Fruit fly (Drosophila melanogaster) whole organism, wandering third instar larva: ENCODE results near the gene CG34462.

Experiments
- Abd-B ChIP-seq: fragments of >200 bp; optimal IDR thresholded peaks from 2 replicates; lab custom pipeline; 2017; ENCODE audit warnings: missing biosample characterization, missing genetic modification characterization
- CG32264 ChIP-seq: fragments of 200-800 bp; sonication (Bioruptor generic); optimal IDR thresholded peaks from 2 replicates; lab custom pipeline; 2016; ENCODE audit warnings: missing biosample characterization, missing genetic modification characterization
- CG9705 ChIP-seq: fragments of 200-800 bp; sonication (Bioruptor generic); optimal IDR thresholded peaks from 2 replicates; lab custom pipeline; 2018; ENCODE audit warnings: missing biosample characterization, mild to moderate bottlenecking, missing genetic modification characterization
- CrebA ChIP-seq: fragments of 200-800 bp; sonication (Bioruptor generic); optimal IDR thresholded peaks from 2 replicates; lab custom pipeline; 2016; ENCODE audit warnings: missing biosample characterization, mild to moderate bottlenecking, missing genetic modification characterization, borderline replicate concordance
- Dfd ChIP-seq: fragments of >200 bp; optimal IDR thresholded peaks from 2 replicates; lab custom pipeline; 2017; ENCODE audit warnings: missing biosample characterization, missing genetic modification characterization
- Dif ChIP-seq: fragments of 200-275, 200-300 bp; sonication (Bioruptor generic); optimal IDR thresholded peaks from 2 replicates; lab custom pipeline; 2018; ENCODE audit warnings: missing biosample characterization, missing genetic modification characterization; ENCODE audit not compliant: partially characterized antibody
- GATAd ChIP-seq: sonication (Bioruptor generic); optimal IDR thresholded peaks from 2 replicates; lab custom pipeline; 2016; ENCODE audit warnings: missing biosample characterization, missing genetic modification characterization
- HLH106 ChIP-seq: fragments of 200-800 bp; optimal IDR thresholded peaks from 3 replicates; lab custom pipeline; 2019; ENCODE audit warnings: missing biosample characterization, mild to moderate bottlenecking, missing genetic modification characterization, moderate library complexity
- Hnf4 ChIP-seq: fragments of 200-800 bp; sonication (Bioruptor generic); optimal IDR thresholded peaks from 2 replicates; lab custom pipeline; 2016; ENCODE audit warnings: missing biosample characterization, mild to moderate bottlenecking, missing genetic modification characterization
- Hr78 ChIP-seq: fragments of >200 bp; optimal IDR thresholded peaks from 2 replicates; lab custom pipeline; 2017; ENCODE audit warnings: missing biosample characterization, missing genetic modification characterization
- Hr83 ChIP-seq: fragments of 200-300 bp; sonication (Bioruptor generic); optimal IDR thresholded peaks from 2 replicates; lab custom pipeline; 2016; ENCODE audit warnings: missing biosample characterization, mild to moderate bottlenecking, missing genetic modification characterization, moderate library complexity; ENCODE audit not compliant: poor library complexity, severe bottlenecking
- Jra ChIP-seq: sonication (Bioruptor generic); optimal IDR thresholded peaks from 2 replicates; lab custom pipeline; 2016; ENCODE audit warnings: missing biosample characterization, missing genetic modification characterization
- Mio ChIP-seq: sonication (Bioruptor generic); optimal IDR thresholded peaks from 2 replicates; lab custom pipeline; 2016; ENCODE audit warnings: missing biosample characterization, missing genetic modification characterization
- Myc ChIP-seq: fragments of >200 bp; optimal IDR thresholded peaks from 2 replicates; lab custom pipeline; 2017
- N ChIP-seq: fragments of >200 bp; optimal IDR thresholded peaks from 2 replicates; lab custom pipeline; 2018; ENCODE audit warnings: missing biosample characterization, missing external identifiers, missing genetic modification characterization
- OdsH ChIP-seq: fragments of 200-800 bp; sonication (Bioruptor generic); optimal IDR thresholded peaks from 2 replicates; lab custom pipeline; 2016; ENCODE audit warnings: missing biosample characterization, mild to moderate bottlenecking, missing genetic modification characterization
- Rel ChIP-seq, 2 experiments: fragments of 200-800 bp; sonication (Bioruptor generic) in 1 of 2; optimal IDR thresholded peaks; 2 replicates in 1 of 2; 3 replicates in 1 of 2; lab custom pipeline; 2016 to 2019; ENCODE audit warnings: mild to moderate bottlenecking in 2 of 2, missing biosample characterization in 2 of 2, missing genetic modification characterization in 2 of 2, moderate library complexity in 1 of 2
- Sp1 ChIP-seq: fragments of 200-800 bp; sonication (Bioruptor generic); optimal IDR thresholded peaks from 3 replicates; lab custom pipeline; 2019; ENCODE audit warnings: missing biosample characterization, mild to moderate bottlenecking, missing genetic modification characterization, moderate library complexity
- Vsx2 ChIP-seq: fragments of 200-300, 225-300 bp; sonication (Bioruptor generic); optimal IDR thresholded peaks from 2 replicates; lab custom pipeline; 2018; ENCODE audit warnings: missing biosample characterization, missing genetic modification characterization; ENCODE audit not compliant: partially characterized antibody
- br ChIP-seq: fragments of 200-800 bp; sonication (Bioruptor generic); optimal IDR thresholded peaks from 2 replicates; lab custom pipeline; 2016; ENCODE audit warnings: missing biosample characterization, missing genetic modification characterization
- brk ChIP-seq: fragments of 200-800 bp; sonication (Bioruptor generic); optimal IDR thresholded peaks from 2 replicates; lab custom pipeline; 2016; ENCODE audit warnings: missing biosample characterization, mild to moderate bottlenecking, missing genetic modification characterization
- dl ChIP-seq, 2 experiments: fragments of 175-275, 200-275 bp in 1 of 2; fragments of 200-275 bp in 1 of 2; sonication (Bioruptor generic); optimal IDR thresholded peaks; lab custom pipeline; 2018; ENCODE audit warnings: mild to moderate bottlenecking in 2 of 2, missing biosample characterization in 2 of 2, missing genetic modification characterization in 2 of 2, moderate library complexity in 2 of 2; ENCODE audit not compliant: partially characterized antibody in 2 of 2, insufficient read depth in 1 of 2
- dmrt93B ChIP-seq: fragments of 200-800 bp; sonication (Bioruptor generic); optimal IDR thresholded peaks from 2 replicates; lab custom pipeline; 2018; ENCODE audit warnings: missing biosample characterization, mild to moderate bottlenecking, missing genetic modification characterization
- dsf ChIP-seq: sonication (Bioruptor generic); optimal IDR thresholded peaks from 2 replicates; lab custom pipeline; 2016; ENCODE audit warnings: missing biosample characterization, missing genetic modification characterization, borderline replicate concordance
- ey ChIP-seq: fragments of 200-800 bp; sonication (Bioruptor generic); optimal IDR thresholded peaks from 2 replicates; lab custom pipeline; 2016; ENCODE audit warnings: missing biosample characterization, missing genetic modification characterization
- foxo ChIP-seq, 2 experiments: fragments of 200-800 bp; sonication (Bioruptor generic); optimal IDR thresholded peaks; 2 replicates in 1 of 2; 3 replicates in 1 of 2; lab custom pipeline; 2016 to 2017; ENCODE audit warnings: missing biosample characterization in 2 of 2, missing genetic modification characterization in 2 of 2
- fru ChIP-seq: fragments of 200-800 bp; sonication (Bioruptor generic); optimal IDR thresholded peaks from 3 replicates; lab custom pipeline; 2016; ENCODE audit warnings: missing biosample characterization, mild to moderate bottlenecking, missing genetic modification characterization
- h ChIP-seq: fragments of 200-800 bp; sonication (Bioruptor generic); optimal IDR thresholded peaks from 3 replicates; lab custom pipeline; 2016; ENCODE audit warnings: missing biosample characterization, mild to moderate bottlenecking, missing genetic modification characterization
- jim ChIP-seq: fragments of 175-275, 200-325 bp; sonication (Bioruptor generic); optimal IDR thresholded peaks from 2 replicates; lab custom pipeline; 2016; ENCODE audit warnings: missing biosample characterization, mild to moderate bottlenecking, missing genetic modification characterization
- lola ChIP-seq: fragments of >200 bp; optimal IDR thresholded peaks from 2 replicates; lab custom pipeline; 2017; ENCODE audit warnings: missing biosample characterization, missing genetic modification characterization
- pan ChIP-seq: fragments of >200 bp; optimal IDR thresholded peaks from 2 replicates; lab custom pipeline; 2017
- psq ChIP-seq: fragments of 200-800 bp; sonication (Bioruptor generic); optimal IDR thresholded peaks from 3 replicates; lab custom pipeline; 2017; ENCODE audit warnings: missing biosample characterization, mild to moderate bottlenecking, missing genetic modification characterization, moderate library complexity
- rgr ChIP-seq: fragments of 200-800 bp; sonication (Bioruptor generic); optimal IDR thresholded peaks from 3 replicates; lab custom pipeline; 2016; ENCODE audit warnings: missing biosample characterization, mild to moderate bottlenecking, missing genetic modification characterization
- sage ChIP-seq: fragments of 200-800 bp; sonication (Bioruptor generic); optimal IDR thresholded peaks from 2 replicates; lab custom pipeline; 2016; ENCODE audit warnings: missing biosample characterization, mild to moderate bottlenecking, missing genetic modification characterization
- sv ChIP-seq: fragments of 200-800 bp; sonication (Bioruptor generic); optimal IDR thresholded peaks from 3 replicates; lab custom pipeline; 2016; ENCODE audit warnings: missing biosample characterization, missing genetic modification characterization
- tai ChIP-seq: sonication (Bioruptor generic); optimal IDR thresholded peaks from 2 replicates; lab custom pipeline; 2016; ENCODE audit warnings: missing biosample characterization, missing genetic modification characterization
- usp ChIP-seq: fragments of >200 bp; optimal IDR thresholded peaks from 2 replicates; lab custom pipeline; 2017; ENCODE audit warnings: missing biosample characterization, missing genetic modification characterization
- woc ChIP-seq: sonication (Bioruptor generic); optimal IDR thresholded peaks from 2 replicates; lab custom pipeline; 2016; ENCODE audit warnings: missing biosample characterization, mild to moderate bottlenecking, missing genetic modification characterization

The CG34462 gene

DNA sequence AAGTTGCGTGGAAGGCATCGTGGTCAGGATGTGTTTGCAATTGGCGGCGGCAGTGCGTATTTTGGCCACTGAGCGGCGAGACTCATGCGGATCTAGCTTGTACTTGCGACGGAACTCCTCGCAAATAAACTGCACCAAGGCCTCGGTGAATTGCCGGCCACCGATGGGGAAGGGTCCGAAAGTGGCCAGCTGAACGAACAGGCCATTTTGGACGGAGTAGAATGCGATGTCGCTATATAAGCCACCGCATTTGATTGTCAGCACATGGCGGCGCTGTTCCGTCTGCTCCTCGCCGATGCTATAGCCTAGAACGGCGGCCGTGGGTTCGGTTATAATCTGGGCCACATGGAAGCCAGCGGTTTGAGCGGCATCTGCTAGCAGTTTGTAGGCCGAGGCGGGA is 16.8 kb downstream of the CG34462 start:
- TF ChIP-seq CG9705 (GFP tag; lab: Kevin White, UChicago) (no peak), dl (GFP tag; optimal IDR thresholded peaks at IDR 0.05; lab: Kevin White, UChicago; ENCODE audit: insufficient read depth in 1 of 2, partially characterized antibody in 2 of 2) (no peak), OdsH (no peak), fru (no peak), Jra (GFP tag; lab: Kevin White, UChicago) (no peak), N (GFP tag; lab: Kevin White, UChicago) (no peak), Dif (GFP tag; lab: Kevin White, UChicago) (no peak), CG32264 (GFP tag; lab: Kevin White, UChicago) (no peak), Abd-B (GFP tag; lab: Kevin White, UChicago) (no peak), Myc (no peak), Hr83 (GFP tag; lab: Kevin White, UChicago) (no peak)
- TF ChIP-seq, all 38 proteins: peak for 0

DNA sequence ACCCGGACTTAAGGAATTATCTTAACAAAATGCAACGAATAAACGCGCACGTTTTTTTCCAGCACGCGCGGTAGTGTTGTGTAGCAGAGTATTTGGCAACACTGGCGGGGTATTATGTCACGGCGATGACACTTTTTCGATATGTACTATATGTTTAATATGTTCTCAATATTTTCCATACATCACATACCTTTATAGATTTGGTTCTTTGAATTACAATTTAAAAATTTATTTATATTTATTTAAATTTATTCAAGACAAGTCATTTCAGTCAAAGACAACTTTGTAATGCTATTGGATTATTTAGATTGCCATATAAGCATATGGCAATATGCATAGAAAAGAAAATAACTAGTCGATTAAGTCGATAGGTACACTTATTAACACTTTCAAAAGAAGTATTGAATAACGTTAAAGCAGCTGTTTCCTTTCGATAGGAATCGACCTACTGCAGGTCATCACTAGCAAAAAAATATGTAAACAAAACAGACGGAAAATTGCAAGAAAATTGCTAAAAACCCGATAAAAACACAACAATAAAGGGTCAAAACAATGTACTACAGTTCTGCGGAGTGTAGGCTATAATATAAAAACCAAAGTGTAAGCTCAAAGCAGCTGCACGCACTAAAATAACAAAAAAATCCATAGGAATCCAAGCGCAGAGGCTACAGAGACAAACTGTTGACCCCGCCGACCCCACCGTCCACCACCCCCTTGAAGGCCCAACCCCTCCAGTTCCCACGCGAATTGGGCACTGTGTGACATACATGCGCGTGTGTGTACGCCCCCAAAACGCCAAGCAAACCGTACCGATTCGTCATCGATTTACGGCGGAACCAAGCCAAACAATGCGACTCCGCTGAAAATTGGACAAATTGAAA is 18.0 kb downstream of the CG34462 start, which contains the start of the genes CG7182 and GAPcenA:
CG7182 (minus strand) TSS at position 283 of the 881 bp plus-strand sequence.
GAPcenA (plus strand) TSS at position 462 of the 881 bp plus-strand sequence.
- TF ChIP-seq Vsx2 (GFP tag; lab: Kevin White, UChicago) (no peak), rgr (GFP tag; lab: Kevin White, UChicago) (peak; percentile 80), sage (GFP tag; lab: Kevin White, UChicago) (no peak), CG32264 (GFP tag; lab: Kevin White, UChicago) (no peak), h (GFP tag; lab: Kevin White, UChicago) (peak; percentile 76), Abd-B (GFP tag; lab: Kevin White, UChicago) (no peak), dl (GFP tag; optimal IDR thresholded peaks at IDR 0.05; lab: Kevin White, UChicago; ENCODE audit: insufficient read depth in 1 of 2, partially characterized antibody in 2 of 2) (no peak), Hr83 (GFP tag; lab: Kevin White, UChicago) (peak; percentile 33), GATAd (GFP tag; lab: Kevin White, UChicago) (no peak), OdsH (peak; percentile 62), br (GFP tag; lab: Kevin White, UChicago) (peak; percentile 49), dsf (no peak), CG9705 (GFP tag; lab: Kevin White, UChicago) (peak; percentile 64), ey (GFP tag; lab: Kevin White, UChicago) (peak; percentile 37), fru (peak; percentile 75), foxo (GFP tag; optimal IDR thresholded peaks at IDR 0.05; lab: Kevin White, UChicago) (peak in 1 of 2 experiments; percentile 85), woc (GFP tag; lab: Kevin White, UChicago) (no peak), Mio (GFP tag; lab: Kevin White, UChicago) (no peak), usp (GFP tag; lab: Kevin White, UChicago) (no peak), tai (GFP tag; lab: Kevin White, UChicago) (no peak), sv (GFP tag; lab: Kevin White, UChicago) (no peak), jim (GFP tag; lab: Kevin White, UChicago) (no peak), pan (lab: Kevin White, UChicago) (no peak), Jra (GFP tag; lab: Kevin White, UChicago) (peak; percentile 62), N (GFP tag; lab: Kevin White, UChicago) (no peak), brk (no peak), Myc (no peak), Dif (GFP tag; lab: Kevin White, UChicago) (no peak), lola (GFP tag; lab: Kevin White, UChicago) (no peak), dmrt93B (GFP tag; lab: Kevin White, UChicago) (peak; percentile 72), CrebA (GFP tag; lab: Kevin White, UChicago) (no peak), psq (GFP tag; lab: Kevin White, UChicago) (peak; percentile 79), Rel (GFP tag; optimal IDR thresholded peaks at IDR 0.05; lab: Kevin White, UChicago) (no peak), Rel (tag; optimal IDR thresholded peaks at IDR 0.05; lab: Kevin White, UChicago) (peak; percentile 85), Hr78 (no peak), Dfd (no peak), Sp1 (peak; percentile 82), Hnf4 (GFP tag; lab: Kevin White, UChicago) (no peak), HLH106 (tag; lab: Kevin White, UChicago) (peak; percentile 87)
